Worm (Caenorhabditis elegans) whole organism, L4/young adult: Measurements from ENCODE around the gene mlt-11.

Experiments
- dao-5 ChIP-seq: sonication (generic microtip); optimal IDR thresholded peaks from 2 replicates; lab custom pipeline; 2016; ENCODE audit warnings: missing genotype, missing genetic modification characterization, moderate library complexity, missing compliant biosample characterization
- him-1 ChIP-seq: sonication (generic microtip); optimal IDR thresholded peaks from 2 replicates; lab custom pipeline; 2016; ENCODE audit warnings: missing genotype, missing genetic modification reagents, missing genetic modification characterization, missing compliant biosample characterization

DNA sequence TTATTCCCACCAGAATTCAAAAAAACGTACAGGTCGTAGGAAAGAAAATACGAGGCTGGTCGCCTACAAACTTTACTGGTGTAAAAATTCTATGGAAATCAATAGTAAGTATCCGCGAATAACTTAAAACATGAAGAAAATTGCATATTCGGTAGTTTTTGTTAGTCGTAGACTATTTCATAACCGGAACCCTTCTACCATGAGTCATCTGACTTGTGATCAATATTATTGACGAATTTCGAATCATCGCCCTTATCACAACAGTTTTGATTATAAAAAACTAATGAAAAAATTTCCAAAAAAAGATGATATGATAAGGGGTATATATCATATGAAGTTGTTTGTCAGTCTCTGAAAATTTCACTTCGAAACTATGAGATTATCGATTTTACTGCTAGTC is 7.0 kb upstream of the mlt-11 start, which contains the start of gene W01F3.2:
- TF ChIP-seq dao-5 (tag; lab: Kevin White, UChicago), result no peak
- TF ChIP-seq him-1 (tag; lab: Kevin White, UChicago), result no peak
